Fruit fly (Drosophila melanogaster): ENCODE measurements around the gene CtIP.

Gene CtIP

dm6 chr3L:20398243-20399222 lies 37.5 kb upstream of the CtIP start (continued):
- TF ChIP-seq CG17912 (GFP tag; optimal IDR thresholded peaks at IDR 0.05) (no peak), HLH4C (GFP tag; IDR thresholded peaks at IDR 0.05; ENCODE audit: partially characterized antibody) (no peak), da (GFP tag; optimal IDR thresholded peaks at IDR 0.05) (peak; percentile 27), CG10543 (GFP tag; optimal IDR thresholded peaks at IDR 0.05) (peak; percentile 91), CG2678 (tag; optimal IDR thresholded peaks at IDR 0.05) (peak; percentile 93), Ssrp (tag; optimal IDR thresholded peaks at IDR 0.05) (peak; percentile 86), CG4854 (GFP tag; optimal IDR thresholded peaks at IDR 0.05) (peak; percentile 75), CG9876 (GFP tag; optimal IDR thresholded peaks at IDR 0.05) (peak; percentile 6), trh (GFP tag; optimal IDR thresholded peaks at IDR 0.05) (peak; percentile 46), CG16813 (GFP tag; IDR thresholded peaks at IDR 0.05; ENCODE audit: partially characterized antibody) (no peak), CG9817 (tag; optimal IDR thresholded peaks at IDR 0.05) (peak; percentile 82), CG3281 (GFP tag; optimal IDR thresholded peaks at IDR 0.05) (peak; percentile 89), pb (GFP tag; optimal IDR thresholded peaks at IDR 0.05) (peak; percentile 38), wor (GFP tag; IDR thresholded peaks at IDR 0.05) (peak; percentile 40; the same call in 1 of the 2 replicates), CG15696 (tag; optimal IDR thresholded peaks at IDR 0.05) (peak; percentile 48), Rx (GFP tag; IDR thresholded peaks at IDR 0.05) (peak; percentile 48; the same call in 1 of the 2 replicates), CG12744 (GFP tag; optimal IDR thresholded peaks at IDR 0.05) (peak; percentile 74), CG10654 (GFP tag; optimal IDR thresholded peaks at IDR 0.05) (peak; percentile 71), CG11456 (GFP tag; IDR thresholded peaks at IDR 0.05) (peak; percentile 74; the same call in 2 of the 3 replicates), CG1602 (GFP tag; optimal IDR thresholded peaks at IDR 0.05) (peak; percentile 85), bigmax (GFP tag; optimal IDR thresholded peaks at IDR 0.05) (no peak), CG10274 (GFP tag; optimal IDR thresholded peaks at IDR 0.05) (peak; percentile 51), CG17361 (GFP tag; IDR thresholded peaks at IDR 0.05) (peak; percentile 93), Vsx1 (GFP tag; optimal IDR thresholded peaks at IDR 0.05) (peak; percentile 88), row (GFP tag; IDR thresholded peaks at IDR 0.05) (peak; percentile 82), CG7839 (tag; optimal IDR thresholded peaks at IDR 0.05) (peak; percentile 91), D19B (GFP tag; optimal IDR thresholded peaks at IDR 0.05) (peak; percentile 64), lilli (GFP tag; optimal IDR thresholded peaks at IDR 0.05) (peak; percentile 89), CG6654 (GFP tag; optimal IDR thresholded peaks at IDR 0.05) (peak; percentile 47), CG1647 (GFP tag; optimal IDR thresholded peaks at IDR 0.05) (peak; percentile 65), CG4404 (GFP tag; IDR thresholded peaks at IDR 0.05) (no peak), disco-r (GFP tag; optimal IDR thresholded peaks at IDR 0.05) (peak; percentile 72), zen (tag; optimal IDR thresholded peaks at IDR 0.05) (peak; percentile 46), CG30431 (GFP tag; optimal IDR thresholded peaks at IDR 0.05) (peak; percentile 69), CkIIα-i1 (GFP tag; IDR thresholded peaks at IDR 0.05) (no peak), vnd (GFP tag; IDR thresholded peaks at IDR 0.05; ENCODE audit: partially characterized antibody) (no peak), D (optimal IDR thresholded peaks at IDR 0.05) (no peak), D (GFP tag; optimal IDR thresholded peaks at IDR 0.05) (peak; percentile 77), Xbp1 (GFP tag; optimal IDR thresholded peaks at IDR 0.05) (peak; percentile 85), Lhr (GFP tag; optimal IDR thresholded peaks at IDR 0.05) (peak; percentile 43), Pdp1 (GFP tag; optimal IDR thresholded peaks at IDR 0.05) (peak; percentile 69 to 85), CG7372 (GFP tag; IDR thresholded peaks at IDR 0.05) (peak; percentile 71), btn (GFP tag; optimal IDR thresholded peaks at IDR 0.05) (peak; percentile 18), Blimp-1 (GFP tag; optimal IDR thresholded peaks at IDR 0.05) (peak; percentile 81), tin (GFP tag; optimal IDR thresholded peaks at IDR 0.05) (peak; percentile 80), CG13123 (GFP tag; optimal IDR thresholded peaks at IDR 0.05) (peak; percentile 42), lmd (GFP tag; IDR thresholded peaks at IDR 0.05) (peak; percentile 85), CG9797 (GFP tag; optimal IDR thresholded peaks at IDR 0.05) (peak; percentile 13)
